Worm (Caenorhabditis elegans) whole organism, L2 larva: ENCODE data around the gene F31F7.2.

Source experiments
- C34F6.9 ChIP-seq: fragments of 150-350 bp; optimal IDR thresholded peaks from 2 replicates; lab custom pipeline; 2014; ENCODE audit warnings: missing biosample characterization, missing genetic modification characterization
- F13H6.1 ChIP-seq: sonication (generic microtip); optimal IDR thresholded peaks from 2 replicates; lab custom pipeline; 2016; ENCODE audit warnings: missing genetic modification characterization, missing compliant biosample characterization
- R02D3.7 ChIP-seq: fragments of 150-350 bp; optimal IDR thresholded peaks from 2 replicates; lab custom pipeline; 2014; ENCODE audit warnings: missing biosample characterization, missing genetic modification characterization
- Y55F3AM.14 ChIP-seq: fragments of 200-800 bp; sonication (Bioruptor generic); optimal IDR thresholded peaks from 2 replicates; lab custom pipeline; 2018; ENCODE audit warnings: mild to moderate bottlenecking, missing genetic modification characterization, missing compliant biosample characterization
- ZK546.5 ChIP-seq: sonication (generic microtip); optimal IDR thresholded peaks from 2 replicates; lab custom pipeline; 2017; ENCODE audit warnings: missing biosample characterization, missing genetic modification characterization
- alr-1 ChIP-seq: fragments of 150-350 bp; optimal IDR thresholded peaks from 2 replicates; lab custom pipeline; 2014; ENCODE audit warnings: missing biosample characterization, missing genetic modification characterization
- aly-2 ChIP-seq: fragments of 150-350 bp; optimal IDR thresholded peaks from 2 replicates; lab custom pipeline; 2014; ENCODE audit warnings: missing biosample characterization, missing genetic modification characterization
- ama-1 ChIP-seq: fragments of 150-350 bp; optimal IDR thresholded peaks from 2 replicates; lab custom pipeline; 2018; ENCODE audit warnings: inconsistent platforms
- blmp-1 ChIP-seq: sonication (generic microtip); optimal IDR thresholded peaks from 2 replicates; lab custom pipeline; 2017; ENCODE audit warnings: missing genetic modification characterization, mild to moderate bottlenecking, missing compliant biosample characterization, antibody characterized with exemption, moderate library complexity; ENCODE audit not compliant: insufficient read depth
- ceh-16 ChIP-seq: fragments of 150-350 bp; optimal IDR thresholded peaks from 2 replicates; lab custom pipeline; 2014; ENCODE audit warnings: missing biosample characterization, missing genetic modification characterization
- crh-2 ChIP-seq: sonication (generic microtip); optimal IDR thresholded peaks from 2 replicates; lab custom pipeline; 2017; ENCODE audit warnings: missing biosample characterization, missing genetic modification characterization
- egl-27 ChIP-seq: sonication (generic microtip); optimal IDR thresholded peaks from 3 replicates; lab custom pipeline; 2017; ENCODE audit warnings: missing biosample characterization, missing genetic modification reagents, missing genetic modification characterization
- elt-1 ChIP-seq: fragments of 150-350 bp; optimal IDR thresholded peaks from 2 replicates; lab custom pipeline; 2014; ENCODE audit warnings: missing biosample characterization, missing genetic modification characterization
- elt-3 ChIP-seq: sonication (generic microtip); optimal IDR thresholded peaks from 2 replicates; lab custom pipeline; 2017; ENCODE audit warnings: missing biosample characterization, missing genetic modification characterization
- fos-1 ChIP-seq: fragments of 150-350 bp; optimal IDR thresholded peaks from 2 replicates; lab custom pipeline; 2014; ENCODE audit warnings: missing biosample characterization, missing genetic modification characterization
- lin-11 ChIP-seq: fragments of 150-350 bp; sonication (generic microtip); optimal IDR thresholded peaks from 2 replicates; lab custom pipeline; 2014; ENCODE audit warnings: missing biosample characterization, missing genetic modification characterization, inconsistent platforms, mixed read lengths
- lin-13 ChIP-seq: fragments of 150-350 bp; optimal IDR thresholded peaks from 2 replicates; lab custom pipeline; 2014; ENCODE audit warnings: missing biosample characterization, missing genetic modification reagents, missing genetic modification characterization
- lin-39 ChIP-seq: fragments of 150-350 bp; optimal IDR thresholded peaks from 2 replicates; lab custom pipeline; 2014; ENCODE audit warnings: missing biosample characterization, missing genetic modification reagents, missing genetic modification characterization
- lsy-2 ChIP-seq, 2 experiments: fragments of 150-350 bp in 1 of 2; sonication (generic microtip) in 1 of 2; optimal IDR thresholded peaks; 2 replicates each; lab custom pipeline; 2014 to 2017; ENCODE audit warnings: missing biosample characterization in 2 of 2, missing genetic modification characterization in 2 of 2
- mab-5 ChIP-seq: fragments of 150-350 bp; optimal IDR thresholded peaks from 2 replicates; lab custom pipeline; 2014; ENCODE audit warnings: missing biosample characterization, missing genetic modification characterization
- mbf-1 ChIP-seq: sonication (generic microtip); optimal IDR thresholded peaks from 2 replicates; lab custom pipeline; 2017; ENCODE audit warnings: missing biosample characterization, missing genetic modification characterization
- nhr-10 ChIP-seq: sonication (generic microtip); optimal IDR thresholded peaks from 2 replicates; lab custom pipeline; 2017; ENCODE audit warnings: missing biosample characterization, missing genetic modification characterization
- nhr-11 ChIP-seq: fragments of 150-350 bp; optimal IDR thresholded peaks from 2 replicates; lab custom pipeline; 2014; ENCODE audit warnings: missing biosample characterization, missing genetic modification characterization
- nhr-12 ChIP-seq: fragments of 150-350 bp; optimal IDR thresholded peaks from 2 replicates; lab custom pipeline; 2014; ENCODE audit warnings: missing biosample characterization, missing genetic modification characterization
- nhr-129 ChIP-seq: fragments of 150-350 bp; optimal IDR thresholded peaks from 2 replicates; lab custom pipeline; 2014; ENCODE audit warnings: missing biosample characterization, missing genetic modification characterization
- nhr-21 ChIP-seq: fragments of 150-350 bp; optimal IDR thresholded peaks from 2 replicates; lab custom pipeline; 2014; ENCODE audit warnings: missing biosample characterization, missing genetic modification characterization
- nhr-23 ChIP-seq: fragments of 150-350 bp; optimal IDR thresholded peaks from 2 replicates; lab custom pipeline; 2014; ENCODE audit warnings: missing biosample characterization, missing genetic modification reagents, missing genetic modification characterization
- nhr-237 ChIP-seq: fragments of 150-350 bp; optimal IDR thresholded peaks from 2 replicates; lab custom pipeline; 2014; ENCODE audit warnings: missing biosample characterization, missing genetic modification characterization
- nhr-25 ChIP-seq: fragments of 150-350 bp; sonication (generic microtip); optimal IDR thresholded peaks from 3 replicates; lab custom pipeline; 2014; ENCODE audit warnings: missing biosample characterization, missing genetic modification characterization
- nhr-6 ChIP-seq: fragments of 150-350 bp; optimal IDR thresholded peaks from 2 replicates; lab custom pipeline; 2014; ENCODE audit warnings: missing biosample characterization, missing genetic modification characterization
- nhr-77 ChIP-seq: fragments of 150-350 bp; optimal IDR thresholded peaks from 2 replicates; lab custom pipeline; 2014; ENCODE audit warnings: missing biosample characterization, missing genetic modification characterization
- peb-1 ChIP-seq: fragments of 150-350 bp; optimal IDR thresholded peaks from 2 replicates; lab custom pipeline; 2014; ENCODE audit warnings: missing biosample characterization, missing genetic modification characterization
- sem-4 ChIP-seq: fragments of 150-350 bp; optimal IDR thresholded peaks from 2 replicates; lab custom pipeline; 2014; ENCODE audit warnings: missing biosample characterization, missing genetic modification reagents, missing genetic modification characterization
- skn-1 ChIP-seq: sonication (generic microtip); optimal IDR thresholded peaks from 2 replicates; lab custom pipeline; 2017; ENCODE audit warnings: missing biosample characterization, missing genetic modification characterization
- sma-3 ChIP-seq: sonication (generic microtip); optimal IDR thresholded peaks from 2 replicates; lab custom pipeline; 2016; ENCODE audit warnings: missing genetic modification reagents, missing genetic modification characterization, missing compliant biosample characterization
- sma-9 ChIP-seq, 2 experiments: fragments of 150-350 bp in 1 of 2; sonication (generic microtip) in 1 of 2; optimal IDR thresholded peaks; 2 replicates each; lab custom pipeline; 2014 to 2016; ENCODE audit warnings: missing genetic modification characterization in 2 of 2, mild to moderate bottlenecking in 1 of 2, missing biosample characterization in 1 of 2, missing compliant biosample characterization in 1 of 2, missing genetic modification reagents in 1 of 2, moderate library complexity in 1 of 2
- unc-39 ChIP-seq: fragments of 150-350 bp; optimal IDR thresholded peaks from 2 replicates; lab custom pipeline; 2014; ENCODE audit warnings: missing biosample characterization, missing genetic modification characterization
- unc-62 ChIP-seq: fragments of 150-350 bp; optimal IDR thresholded peaks from 2 replicates; lab custom pipeline; 2014; ENCODE audit warnings: missing biosample characterization, missing genetic modification reagents, missing genetic modification characterization
- zag-1 ChIP-seq: fragments of 150-350 bp; optimal IDR thresholded peaks from 2 replicates; lab custom pipeline; 2014; ENCODE audit warnings: missing biosample characterization, missing genetic modification characterization
- ztf-1 ChIP-seq: fragments of 200-800 bp; sonication (Bioruptor generic); conservative IDR thresholded peaks from 2 replicates; pipeline ENCODE4 v1.3.6; 2022; ENCODE audit warnings: missing genetic modification characterization, missing compliant biosample characterization
- ztf-11 ChIP-seq: sonication (generic microtip); optimal IDR thresholded peaks from 2 replicates; lab custom pipeline; 2017; ENCODE audit warnings: missing biosample characterization, missing genetic modification characterization
- ztf-4 ChIP-seq: fragments of 150-350 bp; optimal IDR thresholded peaks from 2 replicates; lab custom pipeline; 2014; ENCODE audit warnings: missing biosample characterization, missing genetic modification characterization

F31F7.2 gene

DNA sequence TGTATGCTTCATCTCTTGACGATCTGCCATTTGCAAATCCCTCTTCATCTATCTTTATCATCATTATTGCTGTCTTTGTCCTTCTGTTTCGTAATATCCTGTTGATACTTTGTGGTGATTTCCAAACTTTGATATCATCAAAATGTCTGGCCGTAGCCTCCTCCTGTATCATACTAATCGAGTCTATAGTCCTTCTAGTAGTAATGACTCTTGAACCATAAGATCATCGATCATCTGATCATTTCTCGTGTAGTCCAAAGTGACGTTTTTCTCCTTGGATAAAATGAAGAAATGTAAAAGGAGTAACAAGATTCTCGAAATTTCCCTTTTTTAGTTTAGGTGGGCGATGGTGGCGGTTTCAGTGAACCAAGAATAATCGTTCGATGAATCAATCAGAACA lies 48.7 kb downstream of the F31F7.2 start:
- TF ChIP-seq mbf-1 (tag; lab: Kevin White, UChicago), result no peak
- TF ChIP-seq nhr-25 (tag; lab: Kevin White, UChicago), result peak; percentile 5
- TF ChIP-seq sma-3 (GFP tag; lab: Kevin White, UChicago), result peak; percentile 68
- TF ChIP-seq blmp-1 (tag; lab: Kevin White, UChicago), result peak; percentile 34
- no peak for TF ChIP-seq lin-13
- no peak for TF ChIP-seq nhr-11 (tag; lab: Kevin White, UChicago)
- peak; percentile 79 for TF ChIP-seq sma-9 (GFP tag; optimal IDR thresholded peaks at IDR 0.05; lab: Kevin White, UChicago)
- TF ChIP-seq sma-9 (tag; optimal IDR thresholded peaks at IDR 0.05; lab: Kevin White, UChicago), result no peak
- TF ChIP-seq nhr-21 (tag; lab: Kevin White, UChicago), result peak; percentile 47
- TF ChIP-seq crh-2 (tag; lab: Kevin White, UChicago), result peak; percentile 10
- TF ChIP-seq nhr-23 (tag; lab: Kevin White, UChicago), result no peak
- TF ChIP-seq, all 48 proteins: peak for 6

DNA sequence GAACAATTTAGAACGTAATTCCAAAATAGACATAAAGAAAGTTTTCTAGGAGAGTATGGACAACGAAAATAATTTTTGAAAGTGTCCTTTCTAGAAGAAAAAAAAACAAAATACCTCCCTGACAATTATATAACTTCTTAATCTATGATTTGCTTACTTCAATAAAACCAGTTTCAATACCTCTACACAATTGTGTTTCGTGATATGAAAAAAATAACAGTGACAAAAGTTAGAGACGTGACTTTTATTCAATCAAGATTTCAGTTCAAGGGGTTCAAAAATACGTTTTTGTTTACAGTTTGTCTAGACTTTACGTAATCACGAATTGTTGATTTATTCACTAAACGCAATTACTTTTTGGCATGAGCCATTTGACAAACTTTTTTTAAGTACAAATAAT lies 50.6 kb downstream of the F31F7.2 start:
- no peak for TF ChIP-seq lin-11 (tag; lab: Kevin White, UChicago)
- TF ChIP-seq ztf-4, result no peak
- TF ChIP-seq Y55F3AM.14, result no peak
- no peak for TF ChIP-seq ZK546.5 (tag; lab: Kevin White, UChicago)
- no peak for TF ChIP-seq lsy-2 (tag; optimal IDR thresholded peaks at IDR 0.05; lab: Kevin White, UChicago)
- TF ChIP-seq crh-2 (tag; lab: Kevin White, UChicago), result no peak
- TF ChIP-seq nhr-77 (tag; lab: Kevin White, UChicago), result no peak
- no peak for TF ChIP-seq nhr-129 (tag; lab: Kevin White, UChicago)
- TF ChIP-seq zag-1, result no peak
- no peak for TF ChIP-seq ztf-1 (GFP tag; lab: Robert Waterston, UW)
- no peak for TF ChIP-seq nhr-10
- TF ChIP-seq C34F6.9 (tag; lab: Kevin White, UChicago), result no peak
- no peak for TF ChIP-seq F13H6.1 (tag; lab: Kevin White, UChicago)
- TF ChIP-seq ceh-16, result no peak
- TF ChIP-seq mab-5 (tag; lab: Kevin White, UChicago), result no peak
- no peak for TF ChIP-seq nhr-21 (tag; lab: Kevin White, UChicago)
- TF ChIP-seq unc-62, result no peak
- no peak for TF ChIP-seq nhr-12 (tag; lab: Kevin White, UChicago)
- TF ChIP-seq fos-1, result no peak

DNA sequence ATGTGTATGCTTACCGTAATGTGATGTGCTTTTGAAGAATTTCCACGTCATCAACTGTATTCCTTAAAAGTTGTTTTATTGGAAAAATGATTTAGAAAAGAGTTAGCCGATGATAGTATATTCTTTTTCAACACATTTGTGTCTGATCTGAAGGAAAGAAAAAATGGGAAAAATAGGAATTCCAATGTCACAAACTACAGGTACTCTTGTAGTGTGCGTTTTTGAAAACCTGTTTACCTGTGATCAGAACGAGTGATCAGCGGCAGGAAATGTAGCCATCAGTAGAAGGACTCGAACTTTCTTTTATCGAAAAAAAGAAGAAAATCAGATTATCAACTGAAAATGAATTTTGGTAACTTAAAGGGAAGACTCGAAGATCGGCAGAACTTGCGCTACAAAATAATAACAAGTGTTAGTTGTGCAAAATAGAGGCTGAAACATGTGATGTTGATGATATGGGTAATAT lies 51.1 kb downstream of the F31F7.2 start, which contains the start of gene T28C12.15:
Gene T28C12.15 (minus strand): TSS at position 51 of the 466 bp plus-strand sequence.
- TF ChIP-seq elt-3 (tag; lab: Kevin White, UChicago), result no peak
- no peak for TF ChIP-seq nhr-11 (tag; lab: Kevin White, UChicago)
- no peak for TF ChIP-seq ceh-16
- peak; percentile 27 for TF ChIP-seq blmp-1 (tag; lab: Kevin White, UChicago)
- no peak for TF ChIP-seq nhr-129 (tag; lab: Kevin White, UChicago)
- peak; percentile 32 for TF ChIP-seq nhr-25 (tag; lab: Kevin White, UChicago)
- no peak for TF ChIP-seq mbf-1 (tag; lab: Kevin White, UChicago)
- no peak for TF ChIP-seq F13H6.1 (tag; lab: Kevin White, UChicago)
- no peak for TF ChIP-seq ZK546.5 (tag; lab: Kevin White, UChicago)
- TF ChIP-seq nhr-237 (tag; lab: Kevin White, UChicago), result no peak
- no peak for TF ChIP-seq nhr-10
- no peak for TF ChIP-seq crh-2 (tag; lab: Kevin White, UChicago)
- TF ChIP-seq aly-2 (tag; lab: Kevin White, UChicago), result no peak
- TF ChIP-seq elt-1, result no peak
- peak; percentile 5 for TF ChIP-seq sma-9 (GFP tag; optimal IDR thresholded peaks at IDR 0.05; lab: Kevin White, UChicago)
- no peak for TF ChIP-seq sma-9 (tag; optimal IDR thresholded peaks at IDR 0.05; lab: Kevin White, UChicago)
- TF ChIP-seq nhr-21 (tag; lab: Kevin White, UChicago), result no peak
- TF ChIP-seq peb-1 (tag; lab: Kevin White, UChicago), result no peak
- TF ChIP-seq, all 48 proteins: peak for 3

DNA sequence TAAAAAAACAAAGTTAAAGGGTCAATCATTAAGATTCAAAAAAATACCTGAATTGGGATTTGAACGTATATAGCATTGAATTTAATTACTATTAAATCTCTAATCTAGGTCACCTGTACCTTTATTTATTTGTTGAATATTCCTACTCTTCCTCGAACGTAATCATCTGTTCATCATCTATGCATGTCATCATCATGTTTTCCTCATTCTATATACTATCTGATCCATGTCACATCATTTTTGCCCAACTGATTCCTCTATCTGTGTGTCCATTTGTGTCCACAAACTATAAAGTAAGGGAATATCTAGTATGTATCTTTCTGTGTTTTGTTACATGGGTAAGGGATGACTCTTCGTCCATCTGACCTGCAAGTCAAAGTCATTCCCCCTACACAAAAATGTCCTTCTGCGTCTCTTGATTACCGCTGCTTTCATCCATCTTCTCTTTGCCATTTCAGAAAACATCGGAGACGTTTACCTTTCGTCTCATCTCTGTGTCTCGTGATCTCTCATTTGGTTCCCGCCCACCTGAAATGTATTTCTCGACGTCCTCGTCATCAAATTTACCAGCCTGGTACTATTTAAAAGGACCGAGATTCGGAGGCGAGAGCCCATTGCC lies 52.2 kb downstream of the F31F7.2 start:
- TF ChIP-seq nhr-12 (tag; lab: Kevin White, UChicago), result no peak
- no peak for TF ChIP-seq R02D3.7 (tag; lab: Kevin White, UChicago)
- peak; percentile 14 for TF ChIP-seq fos-1
- no peak for TF ChIP-seq ama-1 (lab: Kevin White, UChicago)
- TF ChIP-seq sma-3 (GFP tag; lab: Kevin White, UChicago), result peak; percentile 80
- no peak for TF ChIP-seq mbf-1 (tag; lab: Kevin White, UChicago)
- peak; percentile 52 for TF ChIP-seq nhr-129 (tag; lab: Kevin White, UChicago)
- TF ChIP-seq elt-1, result no peak
- peak; percentile 3 for TF ChIP-seq crh-2 (tag; lab: Kevin White, UChicago)
- TF ChIP-seq skn-1 (tag; lab: Kevin White, UChicago), result no peak
- peak; percentile 3 for TF ChIP-seq blmp-1 (tag; lab: Kevin White, UChicago)
- TF ChIP-seq sma-9 (GFP tag; optimal IDR thresholded peaks at IDR 0.05; lab: Kevin White, UChicago), result peak; percentile 69
- TF ChIP-seq sma-9 (tag; optimal IDR thresholded peaks at IDR 0.05; lab: Kevin White, UChicago), result no peak
- TF ChIP-seq peb-1 (tag; lab: Kevin White, UChicago), result no peak
- no peak for TF ChIP-seq lin-11 (tag; lab: Kevin White, UChicago)
- TF ChIP-seq egl-27, result no peak
- no peak for TF ChIP-seq unc-39 (tag; lab: Kevin White, UChicago)
- TF ChIP-seq nhr-25 (tag; lab: Kevin White, UChicago), result peak; percentile 75
- TF ChIP-seq ztf-11 (tag; lab: Kevin White, UChicago), result no peak
- TF ChIP-seq ztf-4, result peak; percentile 15
- peak; percentile 60 for TF ChIP-seq nhr-21 (tag; lab: Kevin White, UChicago)
- TF ChIP-seq ZK546.5 (tag; lab: Kevin White, UChicago), result no peak
- no peak for TF ChIP-seq nhr-6 (tag; lab: Kevin White, UChicago)
- no peak for TF ChIP-seq nhr-23 (tag; lab: Kevin White, UChicago)
- TF ChIP-seq lin-39 (tag; lab: Kevin White, UChicago), result no peak
- TF ChIP-seq alr-1 (tag; lab: Kevin White, UChicago), result no peak
- TF ChIP-seq unc-62, result no peak
- TF ChIP-seq sem-4, result no peak
